Worm (Caenorhabditis elegans) whole organism, L3 larva: ENCODE results near the gene B0250.5.

ENCODE experiments used
- lin-39 ChIP-seq: fragments of 150-350 bp; optimal IDR thresholded peaks from 2 replicates; lab custom pipeline; 2018; ENCODE audit warnings: missing biosample characterization, missing genetic modification reagents, missing genetic modification characterization
- mdl-1 ChIP-seq: fragments of 150-350 bp; optimal IDR thresholded peaks from 2 replicates; lab custom pipeline; 2014; ENCODE audit warnings: missing biosample characterization, missing genetic modification characterization

ce11 chrV:20506542-20506941, 12.8 kb downstream of the B0250.5 start:
- no peak for TF ChIP-seq mdl-1 (tag; lab: Kevin White, UChicago)
- TF ChIP-seq lin-39 (tag; lab: Kevin White, UChicago): no peak
